Fruit fly (Drosophila melanogaster): Measurements from ENCODE around the gene FIG4.

The FIG4 gene

dm6 chr2L:4452798-4453197, 12.2 kb upstream of the FIG4 start, which contains the start of gene CG15439:
Gene CG15439 (minus strand): TSS chr2L:4453038.
- no peak for TF ChIP-seq Dll (optimal IDR thresholded peaks at IDR 0.05)
- no peak for TF ChIP-seq CG8478 (optimal IDR thresholded peaks at IDR 0.05)
- no peak for TF ChIP-seq psq (optimal IDR thresholded peaks at IDR 0.05)
- TF ChIP-seq EcR (GFP tag; optimal IDR thresholded peaks at IDR 0.05) = no peak
- TF ChIP-seq pan (optimal IDR thresholded peaks at IDR 0.05) = no peak
- TF ChIP-seq usp (GFP tag; optimal IDR thresholded peaks at IDR 0.05) = no peak

DNA sequence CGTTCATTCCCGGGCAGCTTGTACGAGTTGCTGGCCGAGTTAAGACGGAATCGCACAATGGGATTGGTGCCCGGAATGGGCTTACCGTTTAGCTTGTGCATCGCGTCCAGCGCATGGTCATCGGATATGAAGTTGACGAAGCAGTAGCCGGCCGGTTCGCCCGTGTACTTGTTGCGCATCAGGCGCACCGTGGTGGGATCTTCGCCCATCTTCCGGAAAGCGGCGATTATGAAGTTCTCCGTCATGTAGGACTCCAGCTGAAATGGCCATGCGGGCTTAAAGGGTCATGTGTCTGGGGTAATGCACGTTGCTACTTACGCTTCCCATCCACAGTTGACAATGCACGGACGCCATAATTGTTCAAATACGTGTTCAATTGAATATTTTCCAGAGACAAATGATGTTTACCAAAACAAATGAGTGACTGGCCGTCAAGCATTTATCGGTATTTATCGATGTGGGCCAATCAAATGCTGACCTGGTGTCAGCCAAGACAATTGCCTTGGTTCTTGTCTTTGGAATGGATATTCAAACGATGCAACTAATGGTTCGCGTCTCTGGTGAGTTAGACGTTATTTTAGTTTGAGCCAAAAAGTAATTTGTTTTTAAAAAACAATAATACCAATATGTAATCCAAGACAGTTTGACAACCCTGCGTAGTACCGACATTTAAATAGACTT, 10.8 kb upstream of the FIG4 start, which contains the start of the genes Secp43 and ND-B8:
Gene Secp43, minus strand, starts transcription at position 445 of the 681 bp plus-strand sequence.
Gene ND-B8, plus strand, starts transcription at position 618 of the 681 bp plus-strand sequence.
- no peak for TF ChIP-seq pan (optimal IDR thresholded peaks at IDR 0.05)
- TF ChIP-seq usp (GFP tag; optimal IDR thresholded peaks at IDR 0.05) = no peak
- TF ChIP-seq CG8478 (optimal IDR thresholded peaks at IDR 0.05) = no peak
- no peak for TF ChIP-seq psq (optimal IDR thresholded peaks at IDR 0.05)
- no peak for TF ChIP-seq EcR (GFP tag; optimal IDR thresholded peaks at IDR 0.05)
- TF ChIP-seq Dll (optimal IDR thresholded peaks at IDR 0.05) = no peak

DNA sequence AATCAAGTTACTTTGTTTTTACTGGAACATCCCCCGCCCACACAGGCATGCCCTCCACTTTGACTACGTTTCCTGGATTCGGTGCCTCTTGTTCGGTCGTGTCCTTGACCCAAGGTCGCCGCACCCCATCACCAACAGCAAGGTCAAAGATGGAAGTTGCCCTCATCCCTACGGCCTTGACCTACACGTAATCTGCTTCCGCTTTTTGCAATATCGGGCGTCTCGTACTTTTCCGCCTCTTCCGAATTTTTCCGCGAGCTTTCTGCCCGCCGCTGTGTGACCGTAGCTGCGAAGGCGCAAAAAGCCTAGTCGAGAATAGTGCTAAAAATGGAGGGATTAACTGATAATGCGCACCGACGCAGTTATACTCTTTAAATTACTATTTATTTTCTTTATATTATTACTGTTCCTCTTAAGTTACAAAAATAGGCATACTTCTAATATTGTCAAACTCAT, 8.4 kb upstream of the FIG4 start, which contains the start of gene Gs1l:
Gene Gs1l, minus strand, starts transcription at position 269 of the 456 bp plus-strand sequence.
- TF ChIP-seq EcR (GFP tag; optimal IDR thresholded peaks at IDR 0.05) (no peak), Dll (optimal IDR thresholded peaks at IDR 0.05) (no peak), CG8478 (optimal IDR thresholded peaks at IDR 0.05) (no peak), pan (optimal IDR thresholded peaks at IDR 0.05) (no peak), psq (optimal IDR thresholded peaks at IDR 0.05) (no peak), usp (GFP tag; optimal IDR thresholded peaks at IDR 0.05) (no peak)

- no peak for TF ChIP-seq usp (GFP tag; optimal IDR thresholded peaks at IDR 0.05)
- no peak for TF ChIP-seq pan (optimal IDR thresholded peaks at IDR 0.05)
- TF ChIP-seq CG8478 (optimal IDR thresholded peaks at IDR 0.05) = no peak
- no peak for TF ChIP-seq EcR (GFP tag; optimal IDR thresholded peaks at IDR 0.05)
- TF ChIP-seq psq (optimal IDR thresholded peaks at IDR 0.05) = no peak
- TF ChIP-seq Dll (optimal IDR thresholded peaks at IDR 0.05) = no peak
Measured at dm6 chr2L:4458119-4459056, 6.6 kb upstream of the FIG4 start, which contains the start of gene RpL27A. Gene RpL27A (minus strand): TSS chr2L:4458364.

dm6 chr2L:4459543-4459942, 5.4 kb upstream of the FIG4 start, which contains the start of the genes mRpL27 and CG15435:
Gene mRpL27 (minus strand): TSS chr2L:4459638.
Gene CG15435 (plus strand): TSS chr2L:4459729.
- TF ChIP-seq psq (optimal IDR thresholded peaks at IDR 0.05) (no peak), usp (GFP tag; optimal IDR thresholded peaks at IDR 0.05) (no peak), EcR (GFP tag; optimal IDR thresholded peaks at IDR 0.05) (no peak), Dll (optimal IDR thresholded peaks at IDR 0.05) (no peak), CG8478 (optimal IDR thresholded peaks at IDR 0.05) (no peak), pan (optimal IDR thresholded peaks at IDR 0.05) (no peak)

- TF ChIP-seq pan (optimal IDR thresholded peaks at IDR 0.05) = no peak
- no peak for TF ChIP-seq EcR (GFP tag; optimal IDR thresholded peaks at IDR 0.05)
- no peak for TF ChIP-seq Dll (optimal IDR thresholded peaks at IDR 0.05)
- no peak for TF ChIP-seq CG8478 (optimal IDR thresholded peaks at IDR 0.05)
- TF ChIP-seq usp (GFP tag; optimal IDR thresholded peaks at IDR 0.05) = no peak
- no peak for TF ChIP-seq psq (optimal IDR thresholded peaks at IDR 0.05)
Measured at dm6 chr2L:4463323-4463722, 1.7 kb upstream of the FIG4 start, which contains the start of the genes CG15443 and Paris. Gene CG15443 (minus strand): TSS chr2L:4463447. Gene Paris (plus strand): TSS chr2L:4463611.

dm6 chr2L:4475422-4475821, 10.4 kb downstream of the FIG4 start:
- no peak for TF ChIP-seq Dll (optimal IDR thresholded peaks at IDR 0.05)
- TF ChIP-seq EcR (GFP tag; optimal IDR thresholded peaks at IDR 0.05) = no peak
- no peak for TF ChIP-seq psq (optimal IDR thresholded peaks at IDR 0.05)
- TF ChIP-seq pan (optimal IDR thresholded peaks at IDR 0.05) = no peak
- no peak for TF ChIP-seq CG8478 (optimal IDR thresholded peaks at IDR 0.05)
- TF ChIP-seq usp (GFP tag; optimal IDR thresholded peaks at IDR 0.05) = no peak

dm6 chr2L:4476672-4477273, 11.8 kb downstream of the FIG4 start, which contains the start of gene ine:
Gene ine (minus strand): TSS chr2L:4477022.
- TF ChIP-seq EcR (GFP tag; optimal IDR thresholded peaks at IDR 0.05) (no peak), psq (optimal IDR thresholded peaks at IDR 0.05) (no peak), Dll (optimal IDR thresholded peaks at IDR 0.05) (no peak), usp (GFP tag; optimal IDR thresholded peaks at IDR 0.05) (no peak), CG8478 (optimal IDR thresholded peaks at IDR 0.05) (no peak), pan (optimal IDR thresholded peaks at IDR 0.05) (no peak)

dm6 chr2L:4477978-4478377, 13.0 kb downstream of the FIG4 start:
- no peak for TF ChIP-seq psq (optimal IDR thresholded peaks at IDR 0.05)
- TF ChIP-seq CG8478 (optimal IDR thresholded peaks at IDR 0.05) = no peak
- TF ChIP-seq usp (GFP tag; optimal IDR thresholded peaks at IDR 0.05) = no peak
- no peak for TF ChIP-seq pan (optimal IDR thresholded peaks at IDR 0.05)
- TF ChIP-seq Dll (optimal IDR thresholded peaks at IDR 0.05) = no peak
- TF ChIP-seq EcR (GFP tag; optimal IDR thresholded peaks at IDR 0.05) = no peak

Measured in whole organism.